Worm (Caenorhabditis elegans) whole organism, L4 larva: ENCODE data around the gene C28D4.8.

Source experiments
- fos-1 ChIP-seq: fragments of 150-350 bp; optimal IDR thresholded peaks from 2 replicates; lab custom pipeline; 2014; ENCODE audit warnings: missing biosample characterization, missing genetic modification characterization
- lin-13 ChIP-seq: fragments of 150-350 bp; optimal IDR thresholded peaks from 2 replicates; lab custom pipeline; 2014; ENCODE audit warnings: missing biosample characterization, missing genetic modification reagents, missing genetic modification characterization
- lsy-2 ChIP-seq, 2 experiments: fragments of 150-350 bp in 1 of 2; sonication (generic microtip) in 1 of 2; optimal IDR thresholded peaks; 2 replicates each; lab custom pipeline; 2014 to 2017; ENCODE audit warnings: missing biosample characterization in 2 of 2, missing genetic modification characterization in 2 of 2
- nhr-77 ChIP-seq: fragments of 150-350 bp; optimal IDR thresholded peaks from 2 replicates; lab custom pipeline; 2014; ENCODE audit warnings: missing biosample characterization, missing genetic modification characterization

ce11 chrIV:9724948-9725347 lies 23.3 kb downstream of the C28D4.8 start, which contains the start of the genes nhr-138 and C28D4.18:
- no peak for TF ChIP-seq nhr-77 (tag; lab: Kevin White, UChicago)
- no peak for TF ChIP-seq lin-13 (GFP tag; lab: Kevin White, UChicago)
- no peak for TF ChIP-seq fos-1 (tag; lab: Kevin White, UChicago)
- TF ChIP-seq lsy-2 (tag; optimal IDR thresholded peaks at IDR 0.05; lab: Kevin White, UChicago), result no peak
